Worm (Caenorhabditis elegans) whole organism, young adult: ENCODE measurements around the gene F14H3.5.

Source experiments
- B0261.1 ChIP-seq: sonication (generic microtip); optimal IDR thresholded peaks from 2 replicates; lab custom pipeline; 2016; ENCODE audit warnings: mild to moderate bottlenecking, missing genetic modification characterization, moderate library complexity, missing compliant biosample characterization
- K12H6.12 ChIP-seq: fragments of 200-800 bp; sonication (Bioruptor generic); optimal IDR thresholded peaks from 2 replicates; lab custom pipeline; 2018; ENCODE audit warnings: mild to moderate bottlenecking, missing genetic modification characterization, missing compliant biosample characterization
- attf-5 ChIP-seq: fragments of 200-800 bp; sonication (Bioruptor generic); optimal IDR thresholded peaks from 2 replicates; lab custom pipeline; 2018; ENCODE audit warnings: mild to moderate bottlenecking, missing genetic modification characterization, missing compliant biosample characterization
- hlh-26 ChIP-seq: fragments of 200-800 bp; sonication (Bioruptor generic); conservative IDR thresholded peaks from 2 replicates; pipeline ENCODE4 v1.3.6; 2022; ENCODE audit warnings: missing genetic modification reagents, missing genetic modification characterization, missing compliant biosample characterization
- lsy-27 ChIP-seq: sonication (generic microtip); optimal IDR thresholded peaks from 2 replicates; lab custom pipeline; 2017; ENCODE audit warnings: missing genetic modification characterization, mild to moderate bottlenecking, missing compliant biosample characterization, antibody characterized with exemption, missing genotype, borderline replicate concordance; ENCODE audit not compliant: insufficient read depth
- somi-1 ChIP-seq: fragments of 200-800 bp; sonication (Bioruptor generic); optimal IDR thresholded peaks from 2 replicates; lab custom pipeline; 2018; ENCODE audit warnings: mild to moderate bottlenecking, missing genetic modification characterization, missing compliant biosample characterization
- ztf-6 ChIP-seq: fragments of 200-800 bp; sonication (Bioruptor generic); IDR thresholded peaks from 2 replicates; pipeline ENCODE4 v1.3.6; 2022; ENCODE audit warnings: missing genetic modification reagents, missing genetic modification characterization, missing compliant biosample characterization

F14H3.5 gene

ce11 chrV:16007505-16007904 is 49.4 kb downstream of the F14H3.5 start, which contains the start of gene str-231:
Gene str-231, minus strand, starts transcription at chrV:16007605.
- TF ChIP-seq lsy-27 (tag; lab: Kevin White, UChicago) (no peak), somi-1 (GFP tag; lab: Kevin White, UChicago) (no peak), ztf-6 (GFP tag; lab: Robert Waterston, UW) (no peak), attf-5 (GFP tag; lab: Kevin White, UChicago) (no peak), K12H6.12 (no peak), hlh-26 (GFP tag; lab: Robert Waterston, UW) (no peak), B0261.1 (tag; lab: Kevin White, UChicago) (no peak)
- TF ChIP-seq, all 124 proteins: peak for 0
